Fruit fly (Drosophila melanogaster) whole organism, embryonic: ENCODE data around the gene CG13471.

ENCODE experiments used
- Antp ChIP-seq: fragments of 200-800 bp; sonication (Bioruptor generic); optimal IDR thresholded peaks from 3 replicates; lab custom pipeline; 2016; ENCODE audit warnings: missing biosample characterization, missing genetic modification characterization
- B-H2 ChIP-seq: fragments of 200-800 bp; sonication (Bioruptor generic); optimal IDR thresholded peaks from 2 replicates; lab custom pipeline; 2018; ENCODE audit warnings: missing biosample characterization, mild to moderate bottlenecking, missing genetic modification characterization
- Bdp1 ChIP-seq: fragments of 200-800 bp; sonication (Bioruptor generic); optimal IDR thresholded peaks from 3 replicates; lab custom pipeline; 2016; ENCODE audit warnings: missing biosample characterization, missing genetic modification characterization
- CG10147 ChIP-seq: fragments of 200-800 bp; sonication (Bioruptor generic); optimal IDR thresholded peaks from 2 replicates; lab custom pipeline; 2019; ENCODE audit warnings: missing biosample characterization, mild to moderate bottlenecking, missing genetic modification characterization, moderate library complexity
- CG10462 ChIP-seq: fragments of 200-800 bp; sonication (Bioruptor generic); optimal IDR thresholded peaks from 2 replicates; lab custom pipeline; 2016; ENCODE audit warnings: missing biosample characterization, missing genetic modification characterization
- CG10979 ChIP-seq: fragments of 200-800 bp; sonication (Bioruptor generic); optimal IDR thresholded peaks from 2 replicates; lab custom pipeline; 2018; ENCODE audit warnings: missing biosample characterization, mild to moderate bottlenecking, missing genetic modification characterization, moderate library complexity
- CG11247 ChIP-seq: fragments of 200-800 bp; sonication (Bioruptor generic); IDR thresholded peaks from 2 replicates; pipeline ENCODE4 v1.3.6; 2022; ENCODE audit warnings: missing biosample characterization, missing genetic modification characterization
- CG11398 ChIP-seq: fragments of 200-800 bp; sonication (Bioruptor generic); optimal IDR thresholded peaks from 2 replicates; lab custom pipeline; 2016; ENCODE audit warnings: missing biosample characterization, missing genetic modification characterization
- CG11695 ChIP-seq: fragments of 200-800 bp; sonication (Bioruptor generic); IDR thresholded peaks from 3 replicates; pipeline ENCODE4 v1.3.6; 2022; ENCODE audit warnings: missing biosample characterization, missing genetic modification characterization
- CG12942 ChIP-seq: fragments of 200-800 bp; sonication (Bioruptor generic); optimal IDR thresholded peaks from 3 replicates; lab custom pipeline; 2016; ENCODE audit warnings: missing biosample characterization, missing genetic modification characterization
- CG14710 ChIP-seq: fragments of 200-800 bp; sonication (Bioruptor generic); optimal IDR thresholded peaks from 3 replicates; lab custom pipeline; 2019; ENCODE audit warnings: missing biosample characterization, mild to moderate bottlenecking, missing genetic modification characterization, moderate library complexity
- CG15514 ChIP-seq: fragments of 200-800 bp; sonication (Bioruptor generic); optimal IDR thresholded peaks from 3 replicates; lab custom pipeline; 2017; ENCODE audit warnings: missing biosample characterization, missing genetic modification characterization, mild to moderate bottlenecking, moderate library complexity, missing genetic modification reagents
- CG1603 ChIP-seq: fragments of 200-800 bp; sonication (Bioruptor generic); optimal IDR thresholded peaks from 2 replicates; lab custom pipeline; 2019; ENCODE audit warnings: missing biosample characterization, mild to moderate bottlenecking, missing genetic modification characterization, moderate library complexity
- CG17359 ChIP-seq: fragments of 200-800 bp; sonication (Bioruptor generic); optimal IDR thresholded peaks from 3 replicates; lab custom pipeline; 2018; ENCODE audit warnings: missing biosample characterization, mild to moderate bottlenecking, missing genetic modification characterization, moderate library complexity
- CG2116 ChIP-seq: fragments of 200-800 bp; sonication (Bioruptor generic); optimal IDR thresholded peaks from 3 replicates; lab custom pipeline; 2018; ENCODE audit warnings: missing biosample characterization, mild to moderate bottlenecking, missing genetic modification characterization
- CG2678 ChIP-seq: fragments of 200-800 bp; sonication (Bioruptor generic); optimal IDR thresholded peaks from 3 replicates; lab custom pipeline; 2019; ENCODE audit warnings: missing biosample characterization, mild to moderate bottlenecking, missing genetic modification characterization, moderate library complexity
- CG31365 ChIP-seq: fragments of 200-800 bp; sonication (Bioruptor generic); optimal IDR thresholded peaks from 2 replicates; lab custom pipeline; 2018; ENCODE audit warnings: missing biosample characterization, mild to moderate bottlenecking, missing genetic modification characterization
- CG33213 ChIP-seq: fragments of 200-800 bp; sonication (Bioruptor generic); optimal IDR thresholded peaks from 3 replicates; lab custom pipeline; 2016; ENCODE audit warnings: missing biosample characterization, missing genetic modification characterization
- CG3407 ChIP-seq: fragments of 200-800 bp; sonication (Bioruptor generic); optimal IDR thresholded peaks from 2 replicates; lab custom pipeline; 2018; ENCODE audit warnings: missing biosample characterization, mild to moderate bottlenecking, missing genetic modification characterization
- CG43689 ChIP-seq: fragments of 200-800 bp; sonication (Bioruptor generic); IDR thresholded peaks from 2 replicates; pipeline ENCODE4 v1.3.6; 2022; ENCODE audit warnings: missing biosample characterization, missing genetic modification characterization
- CG4617 ChIP-seq: fragments of 200-800 bp; sonication (Bioruptor generic); optimal IDR thresholded peaks from 3 replicates; lab custom pipeline; 2016; ENCODE audit warnings: missing biosample characterization, missing genetic modification characterization, borderline replicate concordance
- CG4730 ChIP-seq: fragments of 200-800 bp; sonication (Bioruptor generic); IDR thresholded peaks from 2 replicates; pipeline ENCODE4 v1.3.6; 2022; ENCODE audit warnings: missing biosample characterization, missing genetic modification characterization
- CG6254 ChIP-seq: fragments of 200-800 bp; sonication (Bioruptor generic); optimal IDR thresholded peaks from 3 replicates; lab custom pipeline; 2017; ENCODE audit warnings: mild to moderate bottlenecking, missing biosample characterization, missing genetic modification reagents, missing genetic modification characterization
- CG6765 ChIP-seq: fragments of 200-800 bp; sonication (Bioruptor generic); optimal IDR thresholded peaks from 3 replicates; lab custom pipeline; 2017; ENCODE audit warnings: missing biosample characterization, mild to moderate bottlenecking, missing genetic modification characterization
- CG7839 ChIP-seq: fragments of 200-800 bp; sonication (Bioruptor generic); optimal IDR thresholded peaks from 3 replicates; lab custom pipeline; 2018; ENCODE audit warnings: missing biosample characterization, mild to moderate bottlenecking, missing genetic modification characterization, moderate library complexity
- CoRest ChIP-seq: fragments of 200-800 bp; sonication (Bioruptor generic); optimal IDR thresholded peaks from 3 replicates; lab custom pipeline; 2018; ENCODE audit warnings: missing biosample characterization, mild to moderate bottlenecking, missing genetic modification characterization, moderate library complexity
- D19A ChIP-seq: fragments of 200-800 bp; optimal IDR thresholded peaks from 3 replicates; lab custom pipeline; 2019; ENCODE audit warnings: missing biosample characterization, mild to moderate bottlenecking, missing genetic modification characterization, moderate library complexity
- Dbx ChIP-seq: fragments of 200-800 bp; sonication (Bioruptor generic); IDR thresholded peaks from 3 replicates; pipeline ENCODE4 v1.3.6; 2022; ENCODE audit warnings: missing biosample characterization, missing genetic modification characterization
- Gsc ChIP-seq: fragments of 200-800 bp; sonication (Bioruptor generic); IDR thresholded peaks from 2 replicates; pipeline ENCODE4 v1.3.6; 2022; ENCODE audit warnings: missing biosample characterization, missing genetic modification characterization
- Hmr ChIP-seq: fragments of 200-800 bp; sonication (Bioruptor generic); optimal IDR thresholded peaks from 3 replicates; lab custom pipeline; 2017; ENCODE audit warnings: mild to moderate bottlenecking, missing biosample characterization, missing genetic modification reagents, missing genetic modification characterization
- Kr ChIP-seq: fragments of 200-800 bp; sonication (Bioruptor generic); optimal IDR thresholded peaks from 2 replicates; lab custom pipeline; 2017; ENCODE audit warnings: missing biosample characterization, mild to moderate bottlenecking, missing genetic modification characterization
- Mes4 ChIP-seq: fragments of 200-800 bp; sonication (Bioruptor generic); optimal IDR thresholded peaks from 2 replicates; lab custom pipeline; 2016; ENCODE audit warnings: missing biosample characterization, missing genetic modification characterization
- Opbp ChIP-seq: fragments of 200-800 bp; sonication (Bioruptor generic); IDR thresholded peaks from 3 replicates; pipeline ENCODE4 v1.3.6; 2022; ENCODE audit warnings: missing biosample characterization, missing genetic modification characterization; ENCODE audit not compliant: partially characterized antibody
- PHDP ChIP-seq: fragments of 200-800 bp; sonication (Bioruptor generic); optimal IDR thresholded peaks from 3 replicates; lab custom pipeline; 2018; ENCODE audit warnings: missing biosample characterization, mild to moderate bottlenecking, missing genetic modification characterization, moderate library complexity
- Sin3A ChIP-seq: fragments of >200 bp; optimal IDR thresholded peaks from 2 replicates; lab custom pipeline; 2018
- Xbp1 ChIP-seq: fragments of 200-800 bp; sonication (Bioruptor generic); optimal IDR thresholded peaks from 3 replicates; lab custom pipeline; 2016; ENCODE audit warnings: missing biosample characterization, mild to moderate bottlenecking, missing genetic modification characterization
- YL-1 ChIP-seq: fragments of 200-800 bp; sonication (Bioruptor generic); optimal IDR thresholded peaks from 3 replicates; lab custom pipeline; 2017; ENCODE audit warnings: missing biosample characterization, mild to moderate bottlenecking, missing genetic modification characterization
- br ChIP-seq: fragments of >200 bp; optimal IDR thresholded peaks from 2 replicates; lab custom pipeline; 2017
- chm ChIP-seq: fragments of 200-800 bp; sonication (Bioruptor generic); IDR thresholded peaks from 2 replicates; pipeline ENCODE4 v1.3.6; 2022; ENCODE audit warnings: missing biosample characterization, missing genetic modification characterization
- corto ChIP-seq: fragments of 200-800 bp; sonication (Bioruptor generic); optimal IDR thresholded peaks from 2 replicates; lab custom pipeline; 2016; ENCODE audit warnings: missing biosample characterization, mild to moderate bottlenecking, missing genetic modification characterization, moderate library complexity
- esg ChIP-seq: fragments of 200-800 bp; sonication (Bioruptor generic); conservative IDR thresholded peaks from 2 replicates; pipeline ENCODE4 v1.3.6; 2022; ENCODE audit warnings: missing biosample characterization, missing genetic modification characterization
- eyg ChIP-seq: fragments of 200-800 bp; sonication (Bioruptor generic); optimal IDR thresholded peaks from 3 replicates; lab custom pipeline; 2016; ENCODE audit warnings: missing biosample characterization, missing genetic modification characterization
- gsb-n ChIP-seq: fragments of 200-800 bp; sonication (Bioruptor generic); optimal IDR thresholded peaks from 3 replicates; lab custom pipeline; 2018; ENCODE audit warnings: missing biosample characterization, mild to moderate bottlenecking, missing genetic modification characterization
- hkb ChIP-seq, 2 experiments: fragments of 200-800 bp in 1 of 2; fragments of >200 bp in 1 of 2; sonication (Bioruptor generic) in 1 of 2; IDR thresholded peaks in 1 of 2; optimal IDR thresholded peaks in 1 of 2; 2 replicates each; pipeline versions ENCODE4 v1.3.6 to Lab custom; 2017 to 2022; ENCODE audit warnings: missing biosample characterization in 1 of 2, missing genetic modification characterization in 1 of 2
- insv ChIP-seq, 2 experiments: fragments of 200-800 bp; sonication (Bioruptor generic); optimal IDR thresholded peaks; 3 replicates each; lab custom pipeline; 2016 to 2018; ENCODE audit warnings: missing biosample characterization in 2 of 2, missing genetic modification characterization in 2 of 2
- odd ChIP-seq: fragments of 200-800 bp; sonication (Bioruptor generic); optimal IDR thresholded peaks from 2 replicates; lab custom pipeline; 2017; ENCODE audit warnings: missing biosample characterization, mild to moderate bottlenecking, missing genetic modification characterization
- otp ChIP-seq: fragments of 200-800 bp; sonication (Bioruptor generic); IDR thresholded peaks from 3 replicates; pipeline ENCODE4, ENCODE4 v1.3.6; 2022; ENCODE audit warnings: missing biosample characterization, missing genetic modification characterization
- pan ChIP-seq, 4 experiments: fragments of >200 bp in 3 of 4; fragments of 200-800 bp in 1 of 4; sonication (Bioruptor generic) in 1 of 4; optimal IDR thresholded peaks in 3 of 4; IDR thresholded peaks in 1 of 4; 2 replicates each; pipeline versions ENCODE4 v1.3.6 to Lab custom; 2017 to 2022; ENCODE audit warnings: missing biosample characterization in 2 of 4, missing genetic modification characterization in 2 of 4, mixed read lengths in 1 of 4
- sens ChIP-seq: fragments of 200-800 bp; sonication (Bioruptor generic); peaks from one replicate; lab custom pipeline; 2016; ENCODE audit warnings: missing biosample characterization, missing genetic modification characterization
- zfh1 ChIP-seq: fragments of 200-800 bp; sonication (Bioruptor generic); IDR thresholded peaks from 3 replicates; pipeline ENCODE4 v1.3.6; 2022; ENCODE audit warnings: missing biosample characterization, missing genetic modification characterization

The CG13471 gene

dm6 chr3L:14780187-14780586, 46.9 kb upstream of the CG13471 start (continued):
- TF ChIP-seq Bdp1 (GFP tag; lab: Kevin White, UChicago): peak; percentile 33
- no peak for TF ChIP-seq CG10462 (GFP tag; lab: Kevin White, UChicago)
- no peak for TF ChIP-seq CG10979 (tag; lab: Kevin White, UChicago)
- peak; percentile 9 for TF ChIP-seq CoRest (tag; lab: Kevin White, UChicago)
- peak; percentile 36 for TF ChIP-seq CG15514
- TF ChIP-seq D19A (tag; lab: Kevin White, UChicago): peak; percentile 12
- TF ChIP-seq zfh1 (GFP tag; lab: Robert Waterston, UW): peak; percentile 59; the same call in 2 of the 3 replicates
- peak; percentile 45; the same call in 1 of the 2 replicates for TF ChIP-seq chm (GFP tag; lab: Robert Waterston, UW)
- TF ChIP-seq CG31365: peak; percentile 27
- TF ChIP-seq odd: peak; percentile 65
- no peak for TF ChIP-seq hkb (optimal IDR thresholded peaks at IDR 0.05; lab: Kevin White, UChicago)
- peak; percentile 54 for TF ChIP-seq hkb (GFP tag; IDR thresholded peaks at IDR 0.05; lab: Robert Waterston, UW)
- no peak for TF ChIP-seq pan (optimal IDR thresholded peaks at IDR 0.05; lab: Kevin White, UChicago)
- peak in 1 of 2 experiments; percentile 18 for TF ChIP-seq pan (GFP tag; optimal IDR thresholded peaks at IDR 0.05 in 1 of 2, IDR thresholded peaks at IDR 0.05 in 1 of 2)
- peak; percentile 29 for TF ChIP-seq Hmr (GFP tag; lab: Kevin White, UChicago)
- TF ChIP-seq sens (GFP tag; lab: Kevin White, UChicago): peak; percentile 87
- TF ChIP-seq CG43689 (GFP tag; lab: Robert Waterston, UW): no peak
- no peak for TF ChIP-seq Sin3A (lab: Kevin White, UChicago)
- TF ChIP-seq CG4730 (GFP tag; lab: Robert Waterston, UW): no peak
- peak; percentile 26 for TF ChIP-seq CG14710 (tag; lab: Kevin White, UChicago)
- TF ChIP-seq Dbx: 0 out of 3 replicates have a peak, but pooled peaks have one; percentile 8
- peak; percentile 1 for TF ChIP-seq YL-1
- peak; percentile 11 for TF ChIP-seq CG11398 (GFP tag; lab: Kevin White, UChicago)
- TF ChIP-seq otp: 0 out of 3 replicates have a peak, but pooled peaks have one; percentile 12
- TF ChIP-seq CG7839 (tag; lab: Kevin White, UChicago): no peak
- TF ChIP-seq gsb-n (tag; lab: Kevin White, UChicago): peak; percentile 24
- no peak for TF ChIP-seq Gsc (GFP tag; lab: Robert Waterston, UW)
- TF ChIP-seq CG11247 (GFP tag; lab: Robert Waterston, UW): no peak
- TF ChIP-seq CG6765 (GFP tag; lab: Kevin White, UChicago): peak; percentile 44
- TF ChIP-seq br (lab: Kevin White, UChicago): no peak
- peak; percentile 29 for TF ChIP-seq Kr (GFP tag; lab: Kevin White, UChicago)
- TF ChIP-seq CG12942 (GFP tag; lab: Kevin White, UChicago): peak; percentile 18
- TF ChIP-seq CG11695 (GFP tag; lab: Robert Waterston, UW): 0 out of 3 replicates have a peak, but pooled peaks have one; percentile 5
- TF ChIP-seq Xbp1 (GFP tag; lab: Kevin White, UChicago): no peak
- peak; percentile 51 for TF ChIP-seq CG6254
- peak; percentile 21 for TF ChIP-seq Mes4 (GFP tag; lab: Kevin White, UChicago)
- TF ChIP-seq Antp: no peak
- TF ChIP-seq CG1603 (tag; lab: Kevin White, UChicago): peak; percentile 53
- TF ChIP-seq B-H2: no peak
- no peak for TF ChIP-seq Opbp
- TF ChIP-seq CG2116: peak; percentile 22
- TF ChIP-seq CG17359 (tag; lab: Kevin White, UChicago): peak; percentile 50
- peak; percentile 40 for TF ChIP-seq PHDP
- peak; percentile 76 for TF ChIP-seq CG3407 (GFP tag; lab: Kevin White, UChicago)
- TF ChIP-seq CG2678 (tag; lab: Kevin White, UChicago): peak; percentile 51
- TF ChIP-seq CG33213 (GFP tag; lab: Kevin White, UChicago): peak; percentile 10
- no peak for TF ChIP-seq esg (GFP tag; lab: Robert Waterston, UW)
- no peak for TF ChIP-seq CG4617
- TF ChIP-seq eyg (GFP tag; lab: Kevin White, UChicago): no peak
- TF ChIP-seq corto (GFP tag; lab: Kevin White, UChicago): no peak
- TF ChIP-seq insv (GFP tag; optimal IDR thresholded peaks at IDR 0.05; lab: Kevin White, UChicago): no peak
- no peak for TF ChIP-seq CG10147 (GFP tag; lab: Kevin White, UChicago)
